Worm (Caenorhabditis elegans) whole organism, late embryonic: Measurements from ENCODE around the gene mdt-11.

ENCODE experiments used
- C08G9.2 ChIP-seq: sonication (generic microtip); optimal IDR thresholded peaks from 2 replicates; lab custom pipeline; 2016; ENCODE audit warnings: mild to moderate bottlenecking, missing genetic modification characterization, moderate library complexity, missing compliant biosample characterization
- C38D4.7 ChIP-seq: fragments of 200-800 bp; sonication (Bioruptor generic); optimal IDR thresholded peaks from 2 replicates; lab custom pipeline; 2018; ENCODE audit warnings: mild to moderate bottlenecking, missing genetic modification characterization, moderate library complexity, missing compliant biosample characterization
- F13H6.1 ChIP-seq: sonication (generic microtip); optimal IDR thresholded peaks from 2 replicates; lab custom pipeline; 2016; ENCODE audit warnings: missing genetic modification characterization, missing compliant biosample characterization
- T23F11.4 ChIP-seq: fragments of 200-800 bp; sonication (Bioruptor generic); optimal IDR thresholded peaks from 2 replicates; lab custom pipeline; 2018; ENCODE audit warnings: mild to moderate bottlenecking, missing genetic modification characterization, missing compliant biosample characterization
- ahr-1 ChIP-seq: sonication (generic microtip); optimal IDR thresholded peaks from 2 replicates; lab custom pipeline; 2016; ENCODE audit warnings: missing genetic modification characterization, missing compliant biosample characterization
- ceh-24 ChIP-seq: sonication (generic microtip); optimal IDR thresholded peaks from 2 replicates; lab custom pipeline; 2016; ENCODE audit warnings: mild to moderate bottlenecking, missing genetic modification characterization, missing compliant biosample characterization
- ceh-30 ChIP-seq: fragments of 150-350 bp; optimal IDR thresholded peaks from 2 replicates; lab custom pipeline; 2014; ENCODE audit warnings: missing biosample characterization, missing genetic modification characterization
- ceh-31 ChIP-seq: sonication (generic microtip); optimal IDR thresholded peaks from 2 replicates; lab custom pipeline; 2016; ENCODE audit warnings: missing genetic modification characterization, missing compliant biosample characterization
- ceh-45 ChIP-seq: fragments of 200-800 bp; sonication (Bioruptor generic); IDR thresholded peaks from 2 replicates; pipeline ENCODE4 v1.3.6; 2022; ENCODE audit warnings: missing genetic modification reagents, missing genetic modification characterization, missing compliant biosample characterization
- ceh-48 ChIP-seq: sonication (generic microtip); optimal IDR thresholded peaks from 2 replicates; lab custom pipeline; 2016; ENCODE audit warnings: missing genetic modification characterization, inconsistent platforms, missing compliant biosample characterization
- ceh-9 ChIP-seq: sonication (generic microtip); optimal IDR thresholded peaks from 2 replicates; lab custom pipeline; 2016; ENCODE audit warnings: mild to moderate bottlenecking, missing genetic modification characterization, inconsistent platforms, missing compliant biosample characterization
- che-1 ChIP-seq: sonication (generic microtip); optimal IDR thresholded peaks from 2 replicates; lab custom pipeline; 2016; ENCODE audit warnings: mild to moderate bottlenecking, missing genetic modification characterization, missing compliant biosample characterization
- dmd-4 ChIP-seq: sonication (generic microtip); optimal IDR thresholded peaks from 2 replicates; lab custom pipeline; 2016; ENCODE audit warnings: borderline replicate concordance, missing genetic modification characterization, missing compliant biosample characterization
- dve-1 ChIP-seq: sonication (generic microtip); optimal IDR thresholded peaks from 2 replicates; lab custom pipeline; 2017; ENCODE audit warnings: antibody characterized with exemption, mild to moderate bottlenecking, missing genetic modification characterization, missing compliant biosample characterization
- ets-4 ChIP-seq: sonication (generic microtip); optimal IDR thresholded peaks from 2 replicates; lab custom pipeline; 2016; ENCODE audit warnings: missing genetic modification characterization, missing compliant biosample characterization
- fkh-10 ChIP-seq: fragments of 150-350 bp; optimal IDR thresholded peaks from 2 replicates; lab custom pipeline; 2014; ENCODE audit warnings: missing biosample characterization, missing genetic modification reagents, missing genetic modification characterization
- fkh-6 ChIP-seq: sonication (generic microtip); optimal IDR thresholded peaks from 2 replicates; lab custom pipeline; 2016; ENCODE audit warnings: missing genetic modification characterization, missing compliant biosample characterization
- gmeb-2 ChIP-seq: sonication (generic microtip); optimal IDR thresholded peaks from 2 replicates; lab custom pipeline; 2016; ENCODE audit warnings: missing genetic modification characterization, inconsistent platforms, missing compliant biosample characterization
- hlh-13 ChIP-seq: fragments of 200-800 bp; sonication (Bioruptor generic); optimal IDR thresholded peaks from 2 replicates; lab custom pipeline; 2018; ENCODE audit warnings: mild to moderate bottlenecking, missing genetic modification characterization, missing compliant biosample characterization
- hlh-6 ChIP-seq: sonication (generic microtip); optimal IDR thresholded peaks from 2 replicates; lab custom pipeline; 2016; ENCODE audit warnings: missing genotype, missing genetic modification characterization, missing compliant biosample characterization
- hlh-8 ChIP-seq: sonication (generic microtip); optimal IDR thresholded peaks from 2 replicates; lab custom pipeline; 2016; ENCODE audit warnings: missing genotype, missing genetic modification characterization, missing compliant biosample characterization
- mec-3 ChIP-seq: sonication (generic microtip); optimal IDR thresholded peaks from 2 replicates; lab custom pipeline; 2016; ENCODE audit warnings: borderline replicate concordance, missing genetic modification characterization, missing compliant biosample characterization
- nfya-1 ChIP-seq: sonication (generic microtip); optimal IDR thresholded peaks from 2 replicates; lab custom pipeline; 2017; ENCODE audit warnings: missing genetic modification characterization, mild to moderate bottlenecking, missing compliant biosample characterization, antibody characterized with exemption, moderate library complexity
- nhr-232 ChIP-seq: sonication (generic microtip); optimal IDR thresholded peaks from 2 replicates; lab custom pipeline; 2016; ENCODE audit warnings: missing genetic modification characterization, missing compliant biosample characterization
- npax-4 ChIP-seq: sonication (generic microtip); optimal IDR thresholded peaks from 2 replicates; lab custom pipeline; 2016; ENCODE audit warnings: missing genetic modification characterization, missing compliant biosample characterization
- pax-1 ChIP-seq: fragments of 150-350 bp; optimal IDR thresholded peaks from 2 replicates; lab custom pipeline; 2014; ENCODE audit warnings: missing biosample characterization, missing genetic modification characterization
- pha-2 ChIP-seq: sonication (generic microtip); optimal IDR thresholded peaks from 2 replicates; lab custom pipeline; 2017; ENCODE audit warnings: mild to moderate bottlenecking, missing genetic modification characterization, missing compliant biosample characterization
- pha-4 ChIP-seq: fragments of 150-350 bp; optimal IDR thresholded peaks from 2 replicates; lab custom pipeline; 2018; ENCODE audit warnings: missing biosample characterization, missing genetic modification reagents, missing genetic modification characterization
- pros-1 ChIP-seq: fragments of 150-350 bp; optimal IDR thresholded peaks from 2 replicates; lab custom pipeline; 2014; ENCODE audit warnings: missing biosample characterization, missing genetic modification reagents, missing genetic modification characterization
- ref-2 ChIP-seq: sonication (generic microtip); optimal IDR thresholded peaks from 2 replicates; lab custom pipeline; 2016; ENCODE audit warnings: missing genetic modification characterization, missing compliant biosample characterization
- rnt-1 ChIP-seq: sonication (generic microtip); optimal IDR thresholded peaks from 2 replicates; lab custom pipeline; 2016; ENCODE audit warnings: missing genetic modification characterization, missing compliant biosample characterization
- ttx-3 ChIP-seq: sonication (generic microtip); optimal IDR thresholded peaks from 2 replicates; lab custom pipeline; 2016; ENCODE audit warnings: missing genetic modification reagents, missing genetic modification characterization, missing compliant biosample characterization
- unc-42 ChIP-seq: sonication (generic microtip); optimal IDR thresholded peaks from 2 replicates; lab custom pipeline; 2016; ENCODE audit warnings: missing genotype, missing genetic modification characterization, missing compliant biosample characterization
- unc-55 ChIP-seq: sonication (generic microtip); optimal IDR thresholded peaks from 2 replicates; lab custom pipeline; 2017; ENCODE audit warnings: missing biosample characterization, missing genetic modification reagents, missing genetic modification characterization
- unc-86 ChIP-seq: sonication (generic microtip); optimal IDR thresholded peaks from 2 replicates; lab custom pipeline; 2016; ENCODE audit warnings: missing genetic modification characterization, missing compliant biosample characterization

Gene mdt-11

DNA sequence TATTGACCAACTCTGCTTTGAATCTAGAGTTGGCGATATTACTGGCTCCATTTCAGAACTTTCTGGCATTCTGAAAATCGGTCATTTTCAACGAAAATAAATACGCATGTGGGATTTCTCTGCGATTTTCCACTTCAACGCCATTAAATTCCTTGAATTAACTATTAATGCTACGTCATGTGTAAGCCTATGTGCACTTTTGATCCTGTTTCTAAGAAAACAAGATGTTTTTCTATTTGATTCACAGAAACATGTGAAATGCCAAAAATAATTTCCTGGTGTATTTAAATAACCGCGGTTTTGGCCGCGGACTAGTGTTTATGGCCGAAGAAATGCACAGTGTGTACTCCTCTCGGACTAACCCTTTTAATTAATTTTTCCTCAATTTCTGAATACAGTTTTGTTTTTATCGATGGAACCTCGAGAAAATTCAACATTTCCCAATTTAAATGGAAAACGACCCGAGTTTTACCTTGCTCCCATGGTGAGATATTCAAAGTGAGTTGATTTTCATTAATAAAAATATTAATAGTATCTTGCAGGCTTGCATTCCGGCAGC lies 47.7 kb downstream of the mdt-11 start, which contains the start of the genes C45G9.11 and C45G9.2 (continued):
- TF ChIP-seq ceh-24 (no peak), hlh-13 (GFP tag; lab: Kevin White, UChicago) (no peak), unc-86 (tag; lab: Kevin White, UChicago) (no peak), unc-42 (tag; lab: Kevin White, UChicago) (peak; percentile 74), pros-1 (tag; lab: Kevin White, UChicago) (no peak), nfya-1 (tag; lab: Kevin White, UChicago) (no peak), dve-1 (tag; lab: Kevin White, UChicago) (no peak), T23F11.4 (GFP tag; lab: Kevin White, UChicago) (no peak), dmd-4 (tag; lab: Kevin White, UChicago) (no peak), ceh-48 (tag; lab: Kevin White, UChicago) (no peak), npax-4 (tag; lab: Kevin White, UChicago) (no peak), pha-2 (tag; lab: Kevin White, UChicago) (no peak), pha-4 (no peak), mec-3 (tag; lab: Kevin White, UChicago) (peak; percentile 68), ahr-1 (tag; lab: Kevin White, UChicago) (peak; percentile 60), hlh-8 (peak; percentile 89), ttx-3 (no peak), ets-4 (peak; percentile 99), hlh-6 (tag; lab: Kevin White, UChicago) (no peak), ceh-31 (tag; lab: Kevin White, UChicago) (peak; percentile 96), fkh-10 (GFP tag; lab: Kevin White, UChicago) (no peak), pax-1 (peak; percentile 21), che-1 (no peak), ceh-45 (GFP tag; lab: Robert Waterston, UW) (no peak), gmeb-2 (tag; lab: Kevin White, UChicago) (no peak), rnt-1 (tag; lab: Kevin White, UChicago) (peak; percentile 74), ceh-9 (tag; lab: Kevin White, UChicago) (no peak), unc-55 (GFP tag; lab: Kevin White, UChicago) (no peak), F13H6.1 (tag; lab: Kevin White, UChicago) (peak; percentile 45)

- TF ChIP-seq nfya-1 (tag; lab: Kevin White, UChicago) (no peak), C08G9.2 (tag; lab: Kevin White, UChicago) (no peak), unc-55 (GFP tag; lab: Kevin White, UChicago) (no peak), gmeb-2 (tag; lab: Kevin White, UChicago) (no peak), pha-4 (no peak), rnt-1 (tag; lab: Kevin White, UChicago) (no peak), C38D4.7 (no peak), ets-4 (no peak), unc-42 (tag; lab: Kevin White, UChicago) (no peak), ref-2 (no peak), ceh-30 (tag; lab: Kevin White, UChicago) (no peak), nhr-232 (tag; lab: Kevin White, UChicago) (no peak), fkh-6 (no peak)
These were observed 50.5 kb downstream of the mdt-11 start, which contains the start of gene C45G9.12 for ce11 chrIII:5071509-5071908. Gene C45G9.12 (minus strand): TSS chrIII:5071609.
